Worm (Caenorhabditis elegans): ENCODE measurements around the gene Y55F3AR.2.

The Y55F3AR.2 gene

DNA sequence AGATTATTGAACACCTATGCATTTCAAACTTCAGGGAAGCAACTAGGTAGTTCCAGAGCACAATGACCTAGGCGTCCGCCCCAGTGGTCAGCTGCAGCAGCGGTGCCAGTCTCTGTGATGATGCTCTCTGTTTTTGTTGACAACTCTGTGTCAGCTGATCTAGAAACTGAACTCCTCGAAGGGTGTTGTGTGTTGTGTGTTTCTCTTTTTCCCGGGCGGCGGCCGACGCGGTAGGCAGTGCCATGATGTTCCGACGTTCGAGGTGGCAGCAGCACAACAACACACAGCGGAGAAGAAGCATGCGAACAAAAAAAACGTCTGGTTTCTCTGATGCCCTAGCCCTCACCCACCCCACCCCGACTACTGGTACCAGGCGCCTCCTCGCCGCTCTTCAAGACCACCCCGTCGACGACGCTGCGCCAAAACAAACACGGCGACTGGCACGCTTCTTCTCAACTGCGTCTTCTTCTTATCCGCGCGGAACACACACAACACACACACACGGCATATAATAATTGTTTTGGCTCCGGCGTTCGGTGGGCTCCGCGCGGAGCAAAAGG, 30.0 kb upstream of the Y55F3AR.2 start:
- TF ChIP-seq php-3 (GFP tag; IDR thresholded peaks at IDR 0.05) (0 out of 2 replicates have a peak, but pooled peaks have one; percentile 7), daf-16 (GFP tag; optimal IDR thresholded peaks at IDR 0.05) (peak in 1 of 2 experiments; percentile 92), daf-16 (tag; optimal IDR thresholded peaks at IDR 0.05) (peak; percentile 77), ZK546.5 (tag; optimal IDR thresholded peaks at IDR 0.05) (no peak), daf-19 (GFP tag; conservative IDR thresholded peaks at IDR 0.05) (no peak), unc-62 (GFP tag; optimal IDR thresholded peaks at IDR 0.05 in 1 of 2) (peak in 1 of 2 experiments; percentile 61), unc-62 (tag; optimal IDR thresholded peaks at IDR 0.05) (no peak), pha-4 (GFP tag; IDR thresholded peaks at IDR 0.05) (peak; percentile 26; the same call in 1 of the 2 replicates), pha-4 (tag; optimal IDR thresholded peaks at IDR 0.05) (no peak), lin-38 (GFP tag; IDR thresholded peaks at IDR 0.05) (no peak), F37D6.2 (tag; optimal IDR thresholded peaks at IDR 0.05) (peak; percentile 3), ctbp-1 (GFP tag; IDR thresholded peaks at IDR 0.05) (no peak), nhr-42 (GFP tag; IDR thresholded peaks at IDR 0.05) (peak; percentile 30; the same call in 1 of the 2 replicates), ceh-44 (GFP tag; IDR thresholded peaks at IDR 0.05) (no peak), mdl-1 (tag; optimal IDR thresholded peaks at IDR 0.05) (peak in 1 of 2 experiments; percentile 66), hlh-11 (tag; optimal IDR thresholded peaks at IDR 0.05) (peak; percentile 85), rbr-2 (tag; optimal IDR thresholded peaks at IDR 0.05) (peak; percentile 20), R02D3.7 (tag; optimal IDR thresholded peaks at IDR 0.05) (no peak), ceh-20 (GFP tag; IDR thresholded peaks at IDR 0.05) (no peak), hmg-1.1 (GFP tag; IDR thresholded peaks at IDR 0.05) (0 out of 2 replicates have a peak, but pooled peaks have one; percentile 22), set-16 (GFP tag; IDR thresholded peaks at IDR 0.05) (peak; percentile 82), hlh-30 (tag; optimal IDR thresholded peaks at IDR 0.05; ENCODE audit: insufficient read depth) (peak; percentile 19), aha-1 (tag) (peak; percentile 46), daf-8 (GFP tag; IDR thresholded peaks at IDR 0.05) (no peak), hif-1 (tag; optimal IDR thresholded peaks at IDR 0.05) (peak in 1 of 2 experiments; percentile 39), unc-130 (GFP tag; optimal IDR thresholded peaks at IDR 0.05) (no peak), daf-12 (tag; optimal IDR thresholded peaks at IDR 0.05) (no peak), mxl-3 (GFP tag; optimal IDR thresholded peaks at IDR 0.05) (no peak), nhr-11 (tag; optimal IDR thresholded peaks at IDR 0.05) (no peak), egl-43 (GFP tag; IDR thresholded peaks at IDR 0.05) (0 out of 2 replicates have a peak, but pooled peaks have one; percentile 30)

DNA sequence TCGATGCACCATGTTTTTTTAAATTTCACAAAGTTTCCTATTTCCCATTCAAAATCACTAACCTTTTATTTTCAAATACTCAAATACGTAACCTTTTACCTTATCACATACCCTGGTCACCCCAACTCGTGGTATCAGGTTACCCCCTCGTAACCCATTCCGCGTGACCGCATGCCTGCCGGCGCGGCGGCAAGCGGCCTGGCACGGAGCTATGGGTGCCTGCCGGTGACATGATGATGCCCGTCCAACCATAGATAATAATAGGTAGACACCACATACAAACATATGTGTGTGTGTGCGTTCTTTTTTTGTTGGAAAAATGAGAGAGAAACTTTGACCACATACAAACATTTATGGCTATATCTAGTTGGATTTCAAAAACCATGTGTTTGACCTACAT, 28.8 kb upstream of the Y55F3AR.2 start:
- TF ChIP-seq mdl-1 (tag; optimal IDR thresholded peaks at IDR 0.05) (no peak), spr-1 (tag; optimal IDR thresholded peaks at IDR 0.05) (no peak), ZK546.5 (tag; optimal IDR thresholded peaks at IDR 0.05) (no peak), nhr-111 (GFP tag; optimal IDR thresholded peaks at IDR 0.05) (no peak), zip-11 (GFP tag; IDR thresholded peaks at IDR 0.05) (no peak), T20F7.1 (GFP tag; optimal IDR thresholded peaks at IDR 0.05) (no peak), php-3 (GFP tag; IDR thresholded peaks at IDR 0.05) (no peak), hlh-11 (tag; optimal IDR thresholded peaks at IDR 0.05) (peak; percentile 93), madf-9 (GFP tag; conservative IDR thresholded peaks at IDR 0.05) (peak; percentile 48; the same call in 1 of the 2 replicates), mdt-29 (GFP tag; IDR thresholded peaks at IDR 0.05) (no peak), lsy-2 (tag; optimal IDR thresholded peaks at IDR 0.05) (no peak), ceh-82 (tag; optimal IDR thresholded peaks at IDR 0.05) (no peak), ceh-32 (tag; optimal IDR thresholded peaks at IDR 0.05; ENCODE audit: poor library complexity) (no peak), hlh-30 (tag; optimal IDR thresholded peaks at IDR 0.05; ENCODE audit: insufficient read depth) (peak; percentile 74), ama-1 (optimal IDR thresholded peaks at IDR 0.05) (no peak), F49E8.2 (tag; optimal IDR thresholded peaks at IDR 0.05; ENCODE audit: borderline replicate concordance) (no peak), fkh-10 (GFP tag; optimal IDR thresholded peaks at IDR 0.05) (no peak), ztf-11 (tag; optimal IDR thresholded peaks at IDR 0.05) (no peak), Y105C5A.15 (GFP tag; IDR thresholded peaks at IDR 0.05) (no peak), daf-8 (GFP tag; IDR thresholded peaks at IDR 0.05) (no peak), lin-29 (GFP tag; IDR thresholded peaks at IDR 0.05) (no peak), ceh-28 (tag; optimal IDR thresholded peaks at IDR 0.05) (no peak), dmd-9 (GFP tag; IDR thresholded peaks at IDR 0.05) (no peak), F26F4.8 (GFP tag; conservative IDR thresholded peaks at IDR 0.05) (no peak), tag-97 (GFP tag; IDR thresholded peaks at IDR 0.05) (no peak), zip-2 (tag; optimal IDR thresholded peaks at IDR 0.05) (no peak), daf-19 (GFP tag; conservative IDR thresholded peaks at IDR 0.05) (no peak), unc-130 (GFP tag; optimal IDR thresholded peaks at IDR 0.05) (no peak)
